Worm (Caenorhabditis elegans) whole organism, L3 larva: ENCODE data around the gene B0035.21.

Source experiments
- aly-2 ChIP-seq: fragments of 150-350 bp; optimal IDR thresholded peaks from 2 replicates; lab custom pipeline; 2014; ENCODE audit warnings: missing biosample characterization, missing genetic modification characterization
- ama-1 ChIP-seq: fragments of 150-350 bp; optimal IDR thresholded peaks from 2 replicates; lab custom pipeline; 2018
- ceh-9 ChIP-seq: sonication (generic microtip); optimal IDR thresholded peaks from 2 replicates; lab custom pipeline; 2018; ENCODE audit warnings: missing biosample characterization, missing genetic modification characterization
- jun-1 ChIP-seq: fragments of 150-350 bp; optimal IDR thresholded peaks from 2 replicates; lab custom pipeline; 2014; ENCODE audit warnings: missing biosample characterization, missing genetic modification reagents, missing genetic modification characterization
- lin-39 ChIP-seq: fragments of 150-350 bp; optimal IDR thresholded peaks from 2 replicates; lab custom pipeline; 2018; ENCODE audit warnings: missing biosample characterization, missing genetic modification reagents, missing genetic modification characterization
- nhr-25 ChIP-seq: sonication (generic microtip); optimal IDR thresholded peaks from 2 replicates; lab custom pipeline; 2017; ENCODE audit warnings: missing biosample characterization, missing genetic modification characterization
- snpc-4 ChIP-seq: fragments of 150-350 bp; optimal IDR thresholded peaks from 2 replicates; lab custom pipeline; 2014; ENCODE audit warnings: missing biosample characterization, missing genetic modification characterization

DNA sequence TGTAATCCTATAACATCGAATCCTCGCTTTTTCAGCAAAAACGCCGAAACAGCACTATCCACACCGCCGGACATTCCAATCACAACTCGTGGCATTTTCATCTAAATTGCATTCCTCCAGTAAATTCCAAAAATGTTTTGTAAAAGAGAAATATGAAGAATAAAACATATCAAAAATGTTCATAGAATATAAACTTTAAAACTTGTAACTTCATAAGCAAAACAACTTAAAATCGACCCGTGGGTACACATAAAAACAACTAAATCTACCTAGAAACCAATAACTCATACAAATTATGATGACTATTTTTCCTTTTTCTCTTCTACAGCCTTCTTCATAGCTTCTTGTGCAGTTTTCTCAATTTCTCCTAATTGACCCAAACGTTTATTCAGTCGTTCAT lies 30.3 kb upstream of the B0035.21 start, which contains the start of gene mttu-1:
- TF ChIP-seq aly-2 (tag; lab: Kevin White, UChicago) (no peak), lin-39 (tag; lab: Kevin White, UChicago) (no peak), ceh-9 (tag; lab: Kevin White, UChicago) (no peak), jun-1 (no peak), snpc-4 (tag; lab: Kevin White, UChicago) (no peak), nhr-25 (no peak), ama-1 (lab: Kevin White, UChicago) (no peak)
